Fruit fly (Drosophila melanogaster) whole organism, embryonic: ENCODE results near the gene Tango1.

ENCODE experiments used
- Atf3 ChIP-seq: fragments of 200-800 bp; sonication (Bioruptor generic); optimal IDR thresholded peaks from 3 replicates; lab custom pipeline; 2016; ENCODE audit warnings: missing biosample characterization, missing genetic modification characterization
- Bgb ChIP-seq: fragments of 200-800 bp; sonication (Bioruptor generic); IDR thresholded peaks from 2 replicates; pipeline ENCODE4 v1.3.6; 2022; ENCODE audit warnings: missing biosample characterization, missing genetic modification characterization; ENCODE audit not compliant: partially characterized antibody
- CG10209 ChIP-seq: fragments of 200-800 bp; sonication (Bioruptor generic); optimal IDR thresholded peaks from 3 replicates; lab custom pipeline; 2017; ENCODE audit warnings: missing biosample characterization, mild to moderate bottlenecking, missing genetic modification characterization, missing genetic modification reagents
- CG10267 ChIP-seq: fragments of 200-800 bp; sonication (Bioruptor generic); optimal IDR thresholded peaks from 2 replicates; lab custom pipeline; 2018; ENCODE audit warnings: missing biosample characterization, mild to moderate bottlenecking, missing genetic modification characterization, moderate library complexity
- CG10654 ChIP-seq: fragments of 200-800 bp; sonication (Bioruptor generic); optimal IDR thresholded peaks from 2 replicates; lab custom pipeline; 2016; ENCODE audit warnings: missing biosample characterization, missing genetic modification characterization
- CG11695 ChIP-seq: fragments of 200-800 bp; sonication (Bioruptor generic); IDR thresholded peaks from 3 replicates; pipeline ENCODE4 v1.3.6; 2022; ENCODE audit warnings: missing biosample characterization, missing genetic modification characterization
- CG11696 ChIP-seq: fragments of 200-800 bp; sonication (Bioruptor generic); IDR thresholded peaks from 2 replicates; pipeline ENCODE4 v1.3.6; 2022; ENCODE audit warnings: missing biosample characterization, missing genetic modification characterization
- CG13624 ChIP-seq: fragments of 200-800 bp; sonication (Bioruptor generic); optimal IDR thresholded peaks from 2 replicates; lab custom pipeline; 2016; ENCODE audit warnings: missing biosample characterization, missing genetic modification characterization
- CG14014 ChIP-seq: fragments of 200-800 bp; sonication (Bioruptor generic); IDR thresholded peaks from 2 replicates; pipeline ENCODE4 v1.3.6; 2022; ENCODE audit warnings: missing biosample characterization, missing genetic modification characterization
- CG15269 ChIP-seq: fragments of 200-800 bp; sonication (Bioruptor generic); optimal IDR thresholded peaks from 2 replicates; lab custom pipeline; 2018; ENCODE audit warnings: missing biosample characterization, mild to moderate bottlenecking, missing genetic modification characterization, moderate library complexity
- CG1602 ChIP-seq: fragments of 200-800 bp; sonication (Bioruptor generic); optimal IDR thresholded peaks from 3 replicates; lab custom pipeline; 2016; ENCODE audit warnings: missing biosample characterization, missing genetic modification characterization
- CG18764 ChIP-seq: fragments of 200-800 bp; sonication (Bioruptor generic); optimal IDR thresholded peaks from 3 replicates; lab custom pipeline; 2016; ENCODE audit warnings: missing biosample characterization, missing genetic modification characterization
- CG2875 ChIP-seq: fragments of 200-800 bp; sonication (Bioruptor generic); optimal IDR thresholded peaks from 2 replicates; lab custom pipeline; 2017; ENCODE audit warnings: missing biosample characterization, mild to moderate bottlenecking, missing genetic modification characterization, missing genetic modification reagents
- CG31441 ChIP-seq: fragments of 200-800 bp; sonication (Bioruptor generic); IDR thresholded peaks from 2 replicates; pipeline ENCODE4 v1.3.6; 2022; ENCODE audit warnings: missing biosample characterization, missing genetic modification characterization
- CG3163 ChIP-seq: fragments of 200-800 bp; sonication (Bioruptor generic); optimal IDR thresholded peaks from 3 replicates; lab custom pipeline; 2016; ENCODE audit warnings: missing biosample characterization, missing genetic modification characterization
- CG32532 ChIP-seq: fragments of 200-800 bp; sonication (Bioruptor generic); IDR thresholded peaks from 2 replicates; pipeline ENCODE4 v1.3.6; 2022; ENCODE audit warnings: missing biosample characterization, missing genetic modification characterization
- CG32772 ChIP-seq: fragments of 200-800 bp; sonication (Bioruptor generic); IDR thresholded peaks from 2 replicates; pipeline ENCODE4 v1.3.6; 2022; ENCODE audit warnings: missing biosample characterization, missing genetic modification characterization
- CG4282 ChIP-seq: fragments of 200-800 bp; sonication (Bioruptor generic); optimal IDR thresholded peaks from 2 replicates; lab custom pipeline; 2016; ENCODE audit warnings: missing biosample characterization, missing genetic modification characterization
- CG5245 ChIP-seq: fragments of 200-800 bp; sonication (Bioruptor generic); optimal IDR thresholded peaks from 3 replicates; lab custom pipeline; 2016; ENCODE audit warnings: missing biosample characterization, missing genetic modification characterization
- CG7357 ChIP-seq: fragments of 200-800 bp; sonication (Bioruptor generic); IDR thresholded peaks from 3 replicates; pipeline ENCODE4 v1.3.6; 2022; ENCODE audit warnings: missing biosample characterization, missing genetic modification characterization
- CG7372 ChIP-seq: fragments of 200-800 bp; sonication (Bioruptor generic); IDR thresholded peaks from 2 replicates; pipeline ENCODE4 v1.3.6; 2022; ENCODE audit warnings: missing biosample characterization, missing genetic modification characterization
- CG9876 ChIP-seq: fragments of 200-800 bp; sonication (Bioruptor generic); optimal IDR thresholded peaks from 2 replicates; lab custom pipeline; 2016; ENCODE audit warnings: missing biosample characterization, missing genetic modification characterization
- CHES-1-like ChIP-seq: fragments of 200-800 bp; sonication (Bioruptor generic); optimal IDR thresholded peaks from 2 replicates; lab custom pipeline; 2016; ENCODE audit warnings: missing biosample characterization, missing genetic modification characterization
- CkIIα-i1 ChIP-seq: fragments of 200-800 bp; sonication (Bioruptor generic); IDR thresholded peaks from 2 replicates; pipeline ENCODE4 v1.3.6; 2022; ENCODE audit warnings: missing biosample characterization, missing genetic modification characterization
- Dbx ChIP-seq: fragments of 200-800 bp; sonication (Bioruptor generic); IDR thresholded peaks from 3 replicates; pipeline ENCODE4 v1.3.6; 2022; ENCODE audit warnings: missing biosample characterization, missing genetic modification characterization
- Dp ChIP-seq: fragments of 200-800 bp; sonication (Bioruptor generic); optimal IDR thresholded peaks from 2 replicates; lab custom pipeline; 2018; ENCODE audit warnings: missing biosample characterization, mild to moderate bottlenecking, missing genetic modification characterization, moderate library complexity
- Elba2 ChIP-seq: fragments of 200-800 bp; sonication (Bioruptor generic); optimal IDR thresholded peaks from 3 replicates; lab custom pipeline; 2016; ENCODE audit warnings: missing biosample characterization, missing genetic modification characterization
- Ets65A ChIP-seq: fragments of 200-800 bp; sonication (Bioruptor generic); peaks from one replicate; lab custom pipeline; 2016; ENCODE audit warnings: missing biosample characterization, missing genetic modification characterization
- H15 ChIP-seq: fragments of 200-800 bp; sonication (Bioruptor generic); IDR thresholded peaks from 3 replicates; pipeline ENCODE4 v1.3.6; 2022; ENCODE audit warnings: missing biosample characterization, missing genetic modification characterization
- Hr3 ChIP-seq: fragments of 200-800 bp; sonication (Bioruptor generic); optimal IDR thresholded peaks from 3 replicates; lab custom pipeline; 2016; ENCODE audit warnings: missing biosample characterization, missing genetic modification characterization
- Hsf ChIP-seq: fragments of 200-800 bp; sonication (Bioruptor generic); optimal IDR thresholded peaks from 3 replicates; lab custom pipeline; 2016; ENCODE audit warnings: missing biosample characterization, missing genetic modification characterization
- Neu2 ChIP-seq: fragments of 200-800 bp; sonication (Bioruptor generic); optimal IDR thresholded peaks from 3 replicates; lab custom pipeline; 2016; ENCODE audit warnings: missing biosample characterization, missing genetic modification characterization, borderline replicate concordance
- Nf-YB ChIP-seq: fragments of 200-800 bp; sonication (Bioruptor generic); optimal IDR thresholded peaks from 3 replicates; lab custom pipeline; 2019; ENCODE audit warnings: missing biosample characterization, mild to moderate bottlenecking, missing genetic modification characterization, moderate library complexity
- Opbp ChIP-seq: fragments of 200-800 bp; sonication (Bioruptor generic); IDR thresholded peaks from 3 replicates; pipeline ENCODE4 v1.3.6; 2022; ENCODE audit warnings: missing biosample characterization, missing genetic modification characterization; ENCODE audit not compliant: partially characterized antibody
- Scr ChIP-seq: fragments of 200-800 bp; sonication (Bioruptor generic); IDR thresholded peaks from 2 replicates; pipeline ENCODE4 v1.3.6; 2022; ENCODE audit warnings: missing biosample characterization, missing genetic modification characterization; ENCODE audit not compliant: partially characterized antibody
- Six4 ChIP-seq: fragments of 200-800 bp; sonication (Bioruptor generic); optimal IDR thresholded peaks from 2 replicates; lab custom pipeline; 2016; ENCODE audit warnings: missing biosample characterization, missing genetic modification characterization
- Tbp ChIP-seq: fragments of >200 bp; optimal IDR thresholded peaks from 2 replicates; lab custom pipeline; 2018; ENCODE audit warnings: missing biosample characterization, missing genetic modification characterization
- cg ChIP-seq: fragments of 200-800 bp; sonication (Bioruptor generic); optimal IDR thresholded peaks from 3 replicates; lab custom pipeline; 2019; ENCODE audit warnings: missing biosample characterization, mild to moderate bottlenecking, missing genetic modification characterization, moderate library complexity
- chm ChIP-seq: fragments of 200-800 bp; sonication (Bioruptor generic); IDR thresholded peaks from 2 replicates; pipeline ENCODE4 v1.3.6; 2022; ENCODE audit warnings: missing biosample characterization, missing genetic modification characterization
- croc ChIP-seq: fragments of 200-800 bp; sonication (Bioruptor generic); conservative IDR thresholded peaks from 3 replicates; pipeline ENCODE4 v1.3.6; 2022; ENCODE audit warnings: missing biosample characterization, missing genetic modification characterization
- grau ChIP-seq: fragments of 200-800 bp; optimal IDR thresholded peaks from 3 replicates; lab custom pipeline; 2019; ENCODE audit warnings: missing biosample characterization, mild to moderate bottlenecking, missing genetic modification characterization, moderate library complexity
- her ChIP-seq: fragments of 200-800 bp; sonication (Bioruptor generic); optimal IDR thresholded peaks from 2 replicates; lab custom pipeline; 2016; ENCODE audit warnings: missing biosample characterization, missing genetic modification characterization
- hkb ChIP-seq, 2 experiments: fragments of 200-800 bp in 1 of 2; fragments of >200 bp in 1 of 2; sonication (Bioruptor generic) in 1 of 2; IDR thresholded peaks in 1 of 2; optimal IDR thresholded peaks in 1 of 2; 2 replicates each; pipeline versions ENCODE4 v1.3.6 to Lab custom; 2017 to 2022; ENCODE audit warnings: missing biosample characterization in 1 of 2, missing genetic modification characterization in 1 of 2
- lola ChIP-seq, 3 experiments: fragments of >200 bp in 2 of 3; fragments of 200-800 bp in 1 of 3; sonication (Bioruptor generic) in 1 of 3; optimal IDR thresholded peaks; 2 replicates each; lab custom pipeline; 2017 to 2019; ENCODE audit warnings: missing biosample characterization in 3 of 3, missing genetic modification characterization in 3 of 3, mild to moderate bottlenecking in 1 of 3, moderate library complexity in 1 of 3
- nerfin-1 ChIP-seq: fragments of 200-800 bp; sonication (Bioruptor generic); optimal IDR thresholded peaks from 3 replicates; lab custom pipeline; 2019; ENCODE audit warnings: missing biosample characterization, mild to moderate bottlenecking, missing genetic modification characterization, moderate library complexity
- nmo ChIP-seq: fragments of 200-800 bp; sonication (Bioruptor generic); optimal IDR thresholded peaks from 2 replicates; lab custom pipeline; 2018; ENCODE audit warnings: missing biosample characterization, mild to moderate bottlenecking, missing genetic modification characterization, moderate library complexity
- run ChIP-seq: fragments of 200-800 bp; sonication (Bioruptor generic); optimal IDR thresholded peaks from 3 replicates; lab custom pipeline; 2018; ENCODE audit warnings: missing biosample characterization, mild to moderate bottlenecking, missing genetic modification characterization
- sens ChIP-seq: fragments of 200-800 bp; sonication (Bioruptor generic); peaks from one replicate; lab custom pipeline; 2016; ENCODE audit warnings: missing biosample characterization, missing genetic modification characterization
- tgo ChIP-seq: fragments of 200-800 bp; sonication (Bioruptor generic); IDR thresholded peaks from 3 replicates; pipeline ENCODE4 v1.3.6; 2022; ENCODE audit warnings: missing biosample characterization, missing genetic modification characterization
- unc-4 ChIP-seq: fragments of 200-800 bp; sonication (Bioruptor generic); IDR thresholded peaks from 2 replicates; pipeline ENCODE4 v1.3.6; 2022; ENCODE audit warnings: missing biosample characterization, missing genetic modification characterization; ENCODE audit not compliant: partially characterized antibody

The Tango1 gene

DNA sequence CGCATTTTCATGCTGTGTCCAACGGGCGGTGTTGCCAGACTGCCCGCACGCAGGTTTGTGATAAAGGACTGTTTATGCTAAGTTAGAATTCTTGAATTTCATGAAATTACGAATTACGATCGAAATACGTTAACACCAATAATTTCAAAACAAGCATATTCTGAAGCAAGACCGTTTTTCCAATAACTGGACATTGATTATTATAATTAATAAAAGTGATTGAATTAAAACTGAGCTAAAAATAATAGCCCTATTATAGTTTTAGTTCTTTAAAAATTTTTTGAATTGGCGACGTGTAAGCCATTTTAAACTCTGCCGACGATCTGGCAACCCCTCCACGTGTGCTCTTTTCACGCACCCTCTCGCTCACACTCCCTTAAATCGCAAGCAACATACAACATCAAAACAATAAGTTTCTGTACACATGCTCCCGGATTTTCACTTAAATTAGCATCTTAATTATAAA is 992 bp upstream of the Tango1 start:
- peak; percentile 94 for TF ChIP-seq CG10654 (GFP tag; lab: Kevin White, UChicago)
- peak; percentile 96 for TF ChIP-seq Hr3
- TF ChIP-seq Six4 (GFP tag; lab: Kevin White, UChicago): peak; percentile 93
- peak; percentile 91 for TF ChIP-seq CG18764 (GFP tag; lab: Kevin White, UChicago)
- TF ChIP-seq CG3163: peak; percentile 92
- peak; percentile 93 for TF ChIP-seq nerfin-1 (tag; lab: Kevin White, UChicago)
- TF ChIP-seq CG7372 (GFP tag; lab: Robert Waterston, UW): peak; percentile 91
- peak; percentile 85 for TF ChIP-seq CG2875
- TF ChIP-seq Bgb (GFP tag; lab: Robert Waterston, UW): no peak
- peak; percentile 99 for TF ChIP-seq sens (GFP tag; lab: Kevin White, UChicago)
- TF ChIP-seq CG11695: peak; percentile 96
- TF ChIP-seq Elba2 (GFP tag; lab: Kevin White, UChicago): peak; percentile 40
- TF ChIP-seq CG4282 (GFP tag; lab: Kevin White, UChicago): peak; percentile 1
- TF ChIP-seq CG1602: peak; percentile 95
- peak; percentile 89 for TF ChIP-seq H15 (GFP tag; lab: Robert Waterston, UW)
- peak; percentile 88 for TF ChIP-seq CG5245 (GFP tag; lab: Kevin White, UChicago)
- TF ChIP-seq Neu2 (GFP tag; lab: Kevin White, UChicago): peak; percentile 6
- TF ChIP-seq Nf-YB: peak; percentile 81
- TF ChIP-seq Hsf (GFP tag; lab: Kevin White, UChicago): peak; percentile 96
- TF ChIP-seq nmo (GFP tag; lab: Kevin White, UChicago): peak; percentile 97
- peak; percentile 96 for TF ChIP-seq CG31441 (GFP tag; lab: Robert Waterston, UW)
- peak; percentile 95 for TF ChIP-seq CG32532
- TF ChIP-seq lola (GFP tag; optimal IDR thresholded peaks at IDR 0.05; lab: Kevin White, UChicago): peak in 1 of 3 experiments; percentile 94
- TF ChIP-seq Tbp (GFP tag; lab: Kevin White, UChicago): no peak
- peak; percentile 96 for TF ChIP-seq CG10209 (GFP tag; lab: Kevin White, UChicago)
- peak; percentile 75 for TF ChIP-seq CG11696
- peak; percentile 23 for TF ChIP-seq Dp (GFP tag; lab: Kevin White, UChicago)
- TF ChIP-seq run (tag; lab: Kevin White, UChicago): peak; percentile 93
- TF ChIP-seq Opbp (GFP tag; lab: Robert Waterston, UW): no peak
- peak; percentile 75 for TF ChIP-seq CkIIα-i1
- TF ChIP-seq CG14014 (GFP tag; lab: Robert Waterston, UW): peak; percentile 93
- peak; percentile 88 for TF ChIP-seq croc (GFP tag; lab: Robert Waterston, UW)
- peak; percentile 88 for TF ChIP-seq CG7357 (GFP tag; lab: Robert Waterston, UW)
- TF ChIP-seq CHES-1-like (GFP tag; lab: Kevin White, UChicago): peak; percentile 89
- peak; percentile 96 for TF ChIP-seq grau (tag; lab: Kevin White, UChicago)
- no peak for TF ChIP-seq hkb (optimal IDR thresholded peaks at IDR 0.05; lab: Kevin White, UChicago)
- peak; percentile 95 for TF ChIP-seq hkb (GFP tag; IDR thresholded peaks at IDR 0.05; lab: Robert Waterston, UW)
- TF ChIP-seq CG15269: peak; percentile 96
- TF ChIP-seq chm (GFP tag; lab: Robert Waterston, UW): peak; percentile 85
- no peak for TF ChIP-seq Scr (GFP tag; lab: Robert Waterston, UW)
- peak; percentile 89 for TF ChIP-seq CG10267 (tag; lab: Kevin White, UChicago)
- TF ChIP-seq CG13624 (GFP tag; lab: Kevin White, UChicago): peak; percentile 90
- peak; percentile 89 for TF ChIP-seq CG32772 (GFP tag; lab: Robert Waterston, UW)
- peak; percentile 53 for TF ChIP-seq Atf3
- TF ChIP-seq cg: no peak
- TF ChIP-seq Ets65A (GFP tag; lab: Kevin White, UChicago): peak; percentile 98
- TF ChIP-seq tgo: peak; percentile 94
- TF ChIP-seq unc-4: no peak
- TF ChIP-seq her (GFP tag; lab: Kevin White, UChicago): peak; percentile 81
- peak; percentile 94 for TF ChIP-seq Dbx (GFP tag; lab: Robert Waterston, UW)
- TF ChIP-seq CG9876 (GFP tag; lab: Kevin White, UChicago): peak; percentile 77
